Worm (Caenorhabditis elegans) whole organism, midembryonic: ENCODE measurements around the gene col-75.

Experiments
- T22C8.4 ChIP-seq: fragments of 200-800 bp; sonication (Bioruptor generic); IDR thresholded peaks from 2 replicates; pipeline ENCODE4 v1.3.6; 2022; ENCODE audit warnings: missing genetic modification characterization, missing compliant biosample characterization
- cog-1 ChIP-seq: sonication (generic microtip); optimal IDR thresholded peaks from 2 replicates; lab custom pipeline; 2016; ENCODE audit warnings: missing genetic modification characterization, missing compliant biosample characterization
- flt-1 ChIP-seq: fragments of 200-800 bp; sonication (Bioruptor generic); IDR thresholded peaks from 2 replicates; pipeline ENCODE4 v1.3.6; 2022; ENCODE audit warnings: missing genetic modification characterization, missing compliant biosample characterization
- klf-2 ChIP-seq: fragments of 200-800 bp; sonication (Bioruptor generic); conservative IDR thresholded peaks from 2 replicates; pipeline ENCODE4 v1.3.6; 2022; ENCODE audit warnings: missing genetic modification reagents, missing genetic modification characterization, missing compliant biosample characterization
- med-1 ChIP-seq: sonication (generic microtip); optimal IDR thresholded peaks from 2 replicates; lab custom pipeline; 2017; ENCODE audit warnings: missing genetic modification characterization, mild to moderate bottlenecking, missing compliant biosample characterization, antibody characterized with exemption, missing genetic modification reagents; ENCODE audit not compliant: insufficient read depth
- ref-1 ChIP-seq: fragments of 200-800 bp; sonication (Bioruptor generic); conservative IDR thresholded peaks from 2 replicates; pipeline ENCODE4 v1.3.6; 2022; ENCODE audit warnings: missing genetic modification reagents, missing genetic modification characterization, missing compliant biosample characterization
- tab-1 ChIP-seq: fragments of 200-800 bp; sonication (Bioruptor generic); IDR thresholded peaks from 2 replicates; pipeline ENCODE4 v1.3.6; 2022; ENCODE audit warnings: missing genetic modification characterization, missing compliant biosample characterization
- ztf-23 ChIP-seq: fragments of 200-800 bp; sonication (Bioruptor generic); IDR thresholded peaks from 2 replicates; pipeline ENCODE4 v1.3.6; 2022; ENCODE audit warnings: missing genetic modification reagents, missing genetic modification characterization, missing compliant biosample characterization
- ztf-29 ChIP-seq: fragments of 200-800 bp; sonication (Bioruptor generic); IDR thresholded peaks from 2 replicates; pipeline ENCODE4 v1.3.6; 2022; ENCODE audit warnings: missing genetic modification reagents, missing genetic modification characterization, missing compliant biosample characterization

The col-75 gene

ce11 chrII:6417999-6418398, 8.1 kb upstream of the col-75 start:
- TF ChIP-seq klf-2 (GFP tag; lab: Robert Waterston, UW) (no peak), ztf-23 (GFP tag; lab: Robert Waterston, UW) (no peak), tab-1 (GFP tag; lab: Robert Waterston, UW) (no peak), T22C8.4 (no peak), cog-1 (tag; lab: Kevin White, UChicago) (no peak), ztf-29 (GFP tag; lab: Robert Waterston, UW) (no peak), flt-1 (GFP tag; lab: Robert Waterston, UW) (no peak), med-1 (GFP tag; lab: Kevin White, UChicago) (no peak), ref-1 (GFP tag; lab: Robert Waterston, UW) (no peak)

- TF ChIP-seq klf-2 (GFP tag; lab: Robert Waterston, UW) (no peak), med-1 (GFP tag; lab: Kevin White, UChicago) (no peak), ztf-23 (GFP tag; lab: Robert Waterston, UW) (no peak), T22C8.4 (no peak), flt-1 (GFP tag; lab: Robert Waterston, UW) (no peak), cog-1 (tag; lab: Kevin White, UChicago) (no peak), ref-1 (GFP tag; lab: Robert Waterston, UW) (no peak), ztf-29 (GFP tag; lab: Robert Waterston, UW) (no peak), tab-1 (GFP tag; lab: Robert Waterston, UW) (no peak)
These were observed 6.9 kb upstream of the col-75 start for ce11 chrII:6419163-6419562.

- TF ChIP-seq ref-1 (GFP tag; lab: Robert Waterston, UW), result no peak
- no peak for TF ChIP-seq ztf-29 (GFP tag; lab: Robert Waterston, UW)
- no peak for TF ChIP-seq med-1 (GFP tag; lab: Kevin White, UChicago)
- no peak for TF ChIP-seq T22C8.4
- no peak for TF ChIP-seq cog-1 (tag; lab: Kevin White, UChicago)
- no peak for TF ChIP-seq tab-1 (GFP tag; lab: Robert Waterston, UW)
- no peak for TF ChIP-seq flt-1 (GFP tag; lab: Robert Waterston, UW)
- no peak for TF ChIP-seq klf-2 (GFP tag; lab: Robert Waterston, UW)
- no peak for TF ChIP-seq ztf-23 (GFP tag; lab: Robert Waterston, UW)
These were observed 3.3 kb upstream of the col-75 start, which contains the start of gene K03H9.3 for ce11 chrII:6422812-6423211. Gene K03H9.3, plus strand, starts transcription at chrII:6423112.

ce11 chrII:6436845-6437244, 10.8 kb downstream of the col-75 start:
- TF ChIP-seq med-1 (GFP tag; lab: Kevin White, UChicago) (no peak), ztf-23 (GFP tag; lab: Robert Waterston, UW) (no peak), tab-1 (GFP tag; lab: Robert Waterston, UW) (no peak), ztf-29 (GFP tag; lab: Robert Waterston, UW) (no peak), T22C8.4 (no peak), flt-1 (GFP tag; lab: Robert Waterston, UW) (no peak), ref-1 (GFP tag; lab: Robert Waterston, UW) (no peak), cog-1 (tag; lab: Kevin White, UChicago) (no peak), klf-2 (GFP tag; lab: Robert Waterston, UW) (no peak)

ce11 chrII:6441128-6441527, 15.0 kb downstream of the col-75 start, which contains the start of gene cutl-16:
Gene cutl-16, plus strand, starts transcription at chrII:6441428.
- TF ChIP-seq T22C8.4 (no peak), ztf-23 (GFP tag; lab: Robert Waterston, UW) (no peak), cog-1 (tag; lab: Kevin White, UChicago) (no peak), klf-2 (GFP tag; lab: Robert Waterston, UW) (no peak), ref-1 (GFP tag; lab: Robert Waterston, UW) (no peak), med-1 (GFP tag; lab: Kevin White, UChicago) (no peak), tab-1 (GFP tag; lab: Robert Waterston, UW) (no peak), flt-1 (GFP tag; lab: Robert Waterston, UW) (no peak), ztf-29 (GFP tag; lab: Robert Waterston, UW) (no peak)

- no peak for TF ChIP-seq ztf-29 (GFP tag; lab: Robert Waterston, UW)
- TF ChIP-seq ztf-23 (GFP tag; lab: Robert Waterston, UW), result no peak
- TF ChIP-seq cog-1 (tag; lab: Kevin White, UChicago), result no peak
- TF ChIP-seq klf-2 (GFP tag; lab: Robert Waterston, UW), result no peak
- no peak for TF ChIP-seq tab-1 (GFP tag; lab: Robert Waterston, UW)
- no peak for TF ChIP-seq T22C8.4
- no peak for TF ChIP-seq ref-1 (GFP tag; lab: Robert Waterston, UW)
- no peak for TF ChIP-seq med-1 (GFP tag; lab: Kevin White, UChicago)
- TF ChIP-seq flt-1 (GFP tag; lab: Robert Waterston, UW), result no peak
These were observed 17.6 kb downstream of the col-75 start, which contains the start of gene K06A1.2 for ce11 chrII:6443710-6444109. Gene K06A1.2, plus strand, starts transcription at chrII:6444010.

- TF ChIP-seq T22C8.4 (no peak), flt-1 (GFP tag; lab: Robert Waterston, UW) (no peak), ztf-23 (GFP tag; lab: Robert Waterston, UW) (no peak), med-1 (GFP tag; lab: Kevin White, UChicago) (no peak), klf-2 (GFP tag; lab: Robert Waterston, UW) (no peak), ztf-29 (GFP tag; lab: Robert Waterston, UW) (no peak), ref-1 (GFP tag; lab: Robert Waterston, UW) (no peak), tab-1 (GFP tag; lab: Robert Waterston, UW) (no peak), cog-1 (tag; lab: Kevin White, UChicago) (no peak)
These were observed 22.1 kb downstream of the col-75 start for ce11 chrII:6448189-6448588.

- TF ChIP-seq cog-1 (tag; lab: Kevin White, UChicago) (no peak), flt-1 (GFP tag; lab: Robert Waterston, UW) (no peak), tab-1 (GFP tag; lab: Robert Waterston, UW) (no peak), ref-1 (GFP tag; lab: Robert Waterston, UW) (no peak), klf-2 (GFP tag; lab: Robert Waterston, UW) (no peak), ztf-29 (GFP tag; lab: Robert Waterston, UW) (no peak), med-1 (GFP tag; lab: Kevin White, UChicago) (no peak), T22C8.4 (no peak), ztf-23 (GFP tag; lab: Robert Waterston, UW) (no peak)
These were observed 22.6 kb downstream of the col-75 start for ce11 chrII:6448656-6449055.

- TF ChIP-seq cog-1 (tag; lab: Kevin White, UChicago) (no peak), ref-1 (GFP tag; lab: Robert Waterston, UW) (no peak), med-1 (GFP tag; lab: Kevin White, UChicago) (no peak), ztf-29 (GFP tag; lab: Robert Waterston, UW) (no peak), flt-1 (GFP tag; lab: Robert Waterston, UW) (no peak), klf-2 (GFP tag; lab: Robert Waterston, UW) (no peak), ztf-23 (GFP tag; lab: Robert Waterston, UW) (no peak), T22C8.4 (no peak), tab-1 (GFP tag; lab: Robert Waterston, UW) (no peak)
These were observed 23.6 kb downstream of the col-75 start, which contains the start of gene nhr-22 for ce11 chrII:6449656-6450055. Gene nhr-22, minus strand, starts transcription at chrII:6449792.
